Worm (Caenorhabditis elegans) whole organism, young adult: ENCODE data around the gene K09E9.7.

Source experiments
- B0261.1 ChIP-seq: sonication (generic microtip); optimal IDR thresholded peaks from 2 replicates; lab custom pipeline; 2016; ENCODE audit warnings: mild to moderate bottlenecking, missing genetic modification characterization, moderate library complexity, missing compliant biosample characterization
- C06A6.2 ChIP-seq: fragments of 200-800 bp; sonication (Bioruptor generic); conservative IDR thresholded peaks from 2 replicates; pipeline ENCODE4 v1.3.6; 2022; ENCODE audit warnings: missing genetic modification characterization, missing compliant biosample characterization
- D2030.7 ChIP-seq: fragments of 200-800 bp; sonication (Bioruptor generic); IDR thresholded peaks from 2 replicates; pipeline ENCODE4 v1.3.6; 2022; ENCODE audit warnings: missing genetic modification reagents, missing genetic modification characterization, missing compliant biosample characterization
- F22D6.2 ChIP-seq: sonication (generic microtip); optimal IDR thresholded peaks from 2 replicates; lab custom pipeline; 2016; ENCODE audit warnings: mild to moderate bottlenecking, missing genetic modification characterization, missing compliant biosample characterization
- K11D2.4 ChIP-seq: fragments of 200-800 bp; sonication (Bioruptor generic); IDR thresholded peaks from 2 replicates; pipeline ENCODE4 v1.3.6; 2022; ENCODE audit warnings: missing genetic modification reagents, missing genetic modification characterization, missing compliant biosample characterization
- K12H6.12 ChIP-seq: fragments of 200-800 bp; sonication (Bioruptor generic); optimal IDR thresholded peaks from 2 replicates; lab custom pipeline; 2018; ENCODE audit warnings: mild to moderate bottlenecking, missing genetic modification characterization, missing compliant biosample characterization
- Y56A3A.18 ChIP-seq: fragments of 200-800 bp; sonication (Bioruptor generic); IDR thresholded peaks from 2 replicates; pipeline ENCODE4 v1.3.6; 2022; ENCODE audit warnings: missing genetic modification reagents, missing genetic modification characterization, missing compliant biosample characterization
- atf-7 ChIP-seq: sonication (generic microtip); optimal IDR thresholded peaks from 2 replicates; lab custom pipeline; 2017; ENCODE audit warnings: mild to moderate bottlenecking, missing genetic modification characterization, missing compliant biosample characterization
- athp-1 ChIP-seq: sonication (generic microtip); optimal IDR thresholded peaks from 2 replicates; lab custom pipeline; 2017; ENCODE audit warnings: mild to moderate bottlenecking, missing genetic modification characterization, missing compliant biosample characterization
- attf-3 ChIP-seq: fragments of 200-800 bp; sonication (Bioruptor generic); conservative IDR thresholded peaks from 2 replicates; pipeline ENCODE4 v1.3.6; 2022; ENCODE audit warnings: missing genetic modification reagents, missing genetic modification characterization, missing compliant biosample characterization
- attf-5 ChIP-seq: fragments of 200-800 bp; sonication (Bioruptor generic); optimal IDR thresholded peaks from 2 replicates; lab custom pipeline; 2018; ENCODE audit warnings: mild to moderate bottlenecking, missing genetic modification characterization, missing compliant biosample characterization
- cebp-1 ChIP-seq, 2 experiments: fragments of 200-800 bp in 1 of 2; sonication (Bioruptor generic) in 1 of 2; sonication (generic microtip) in 1 of 2; IDR thresholded peaks in 1 of 2; optimal IDR thresholded peaks in 1 of 2; 2 replicates each; pipeline versions ENCODE4 v1.3.6 to Lab custom; 2017 to 2022; ENCODE audit warnings: missing compliant biosample characterization in 2 of 2, missing genetic modification characterization in 2 of 2, mild to moderate bottlenecking in 1 of 2, missing genetic modification reagents in 1 of 2, moderate library complexity in 1 of 2
- ceh-27 ChIP-seq: fragments of 200-800 bp; sonication (Bioruptor generic); optimal IDR thresholded peaks from 2 replicates; lab custom pipeline; 2018; ENCODE audit warnings: mild to moderate bottlenecking, missing genetic modification characterization, moderate library complexity, missing compliant biosample characterization
- ceh-79 ChIP-seq: sonication (generic microtip); optimal IDR thresholded peaks from 2 replicates; lab custom pipeline; 2017; ENCODE audit warnings: mild to moderate bottlenecking, missing genetic modification characterization, missing compliant biosample characterization
- chd-7 ChIP-seq: sonication (generic microtip); optimal IDR thresholded peaks from 2 replicates; lab custom pipeline; 2016; ENCODE audit warnings: mild to moderate bottlenecking, missing genetic modification characterization, moderate library complexity, missing compliant biosample characterization
- dox-1 ChIP-seq: fragments of 200-800 bp; sonication (Bioruptor generic); IDR thresholded peaks from 2 replicates; pipeline ENCODE4 v1.3.6; 2022; ENCODE audit warnings: missing genetic modification reagents, missing genetic modification characterization, missing compliant biosample characterization
- ekl-4 ChIP-seq: fragments of 200-800 bp; sonication (Bioruptor generic); IDR thresholded peaks from 2 replicates; pipeline ENCODE4 v1.3.6; 2022; ENCODE audit warnings: missing genetic modification reagents, missing genetic modification characterization, missing compliant biosample characterization
- fkh-3 ChIP-seq: sonication (generic microtip); optimal IDR thresholded peaks from 2 replicates; lab custom pipeline; 2016; ENCODE audit warnings: mild to moderate bottlenecking, missing genetic modification characterization, missing compliant biosample characterization
- gei-17 ChIP-seq: fragments of 200-800 bp; sonication (Bioruptor generic); optimal IDR thresholded peaks from 2 replicates; lab custom pipeline; 2018; ENCODE audit warnings: mild to moderate bottlenecking, missing genetic modification characterization, missing compliant biosample characterization
- hmg-1.2 ChIP-seq: fragments of 200-800 bp; sonication (Bioruptor generic); IDR thresholded peaks from 2 replicates; pipeline ENCODE4 v1.3.6; 2022; ENCODE audit warnings: missing genetic modification reagents, missing genetic modification characterization, missing compliant biosample characterization
- hmg-20 ChIP-seq: fragments of 200-800 bp; sonication (Bioruptor generic); IDR thresholded peaks from 2 replicates; pipeline ENCODE4 v1.3.6; 2022; ENCODE audit warnings: missing genetic modification reagents, missing genetic modification characterization, missing compliant biosample characterization
- hrde-1 ChIP-seq: sonication (generic microtip); optimal IDR thresholded peaks from 2 replicates; lab custom pipeline; 2016; ENCODE audit warnings: missing genetic modification characterization, mild to moderate bottlenecking, missing compliant biosample characterization, moderate library complexity, missing genotype, missing genetic modification reagents, borderline replicate concordance
- hsf-1 ChIP-seq: fragments of 200-800 bp; sonication (Bioruptor generic); IDR thresholded peaks from 2 replicates; pipeline ENCODE4 v1.3.6; 2022; ENCODE audit warnings: missing genetic modification reagents, missing genetic modification characterization, missing compliant biosample characterization
- let-526 ChIP-seq: fragments of 200-800 bp; sonication (Bioruptor generic); IDR thresholded peaks from 2 replicates; pipeline ENCODE4 v1.3.6; 2022; ENCODE audit warnings: missing genetic modification reagents, missing genetic modification characterization, missing compliant biosample characterization
- let-607 ChIP-seq, 2 experiments: fragments of 200-800 bp in 1 of 2; sonication (Bioruptor generic) in 1 of 2; sonication (generic microtip) in 1 of 2; optimal IDR thresholded peaks; 2 replicates each; lab custom pipeline; 2016 to 2018; ENCODE audit warnings: mild to moderate bottlenecking in 2 of 2, missing compliant biosample characterization in 2 of 2, missing genetic modification characterization in 2 of 2, moderate library complexity in 2 of 2, missing genotype in 1 of 2
- lin-40 ChIP-seq: sonication (generic microtip); optimal IDR thresholded peaks from 2 replicates; lab custom pipeline; 2016; ENCODE audit warnings: missing genetic modification characterization, mild to moderate bottlenecking, missing compliant biosample characterization, missing genotype, missing genetic modification reagents
- madf-3 ChIP-seq: fragments of 200-800 bp; sonication (Bioruptor generic); IDR thresholded peaks from 2 replicates; pipeline ENCODE4 v1.3.6; 2022; ENCODE audit warnings: missing genetic modification reagents, missing genetic modification characterization, missing compliant biosample characterization
- madf-6 ChIP-seq: fragments of 200-800 bp; sonication (Bioruptor generic); IDR thresholded peaks from 2 replicates; pipeline ENCODE4 v1.3.6; 2022; ENCODE audit warnings: missing genetic modification reagents, missing genetic modification characterization, missing compliant biosample characterization
- madf-8 ChIP-seq: fragments of 200-800 bp; sonication (Bioruptor generic); conservative IDR thresholded peaks from 2 replicates; pipeline ENCODE4 v1.3.6; 2022; ENCODE audit warnings: missing genetic modification reagents, missing genetic modification characterization, missing compliant biosample characterization
- mcd-1 ChIP-seq: fragments of 200-800 bp; sonication (Bioruptor generic); IDR thresholded peaks from 2 replicates; pipeline ENCODE4 v1.3.6; 2022; ENCODE audit warnings: missing genetic modification reagents, missing genetic modification characterization, missing compliant biosample characterization
- mxl-1 ChIP-seq: sonication (generic microtip); optimal IDR thresholded peaks from 2 replicates; lab custom pipeline; 2016; ENCODE audit warnings: missing genetic modification characterization, missing compliant biosample characterization
- nfyb-1 ChIP-seq: fragments of 200-800 bp; sonication (Bioruptor generic); IDR thresholded peaks from 2 replicates; pipeline ENCODE4 v1.3.6; 2022; ENCODE audit warnings: missing genetic modification reagents, missing genetic modification characterization, missing compliant biosample characterization
- pbrm-1 ChIP-seq: fragments of 200-800 bp; sonication (Bioruptor generic); IDR thresholded peaks from 2 replicates; pipeline ENCODE4 v1.3.6; 2022; ENCODE audit warnings: missing genetic modification reagents, missing genetic modification characterization, missing compliant biosample characterization
- pha-4 ChIP-seq: fragments of 150-350 bp; sonication (generic microtip); optimal IDR thresholded peaks from 2 replicates; lab custom pipeline; 2014; ENCODE audit warnings: missing biosample characterization, missing genetic modification reagents, missing genetic modification characterization
- sea-2 ChIP-seq: fragments of 200-800 bp; sonication (Bioruptor generic); IDR thresholded peaks from 2 replicates; pipeline ENCODE4 v1.3.6; 2022; ENCODE audit warnings: missing genetic modification characterization, missing compliant biosample characterization
- snpc-4 ChIP-seq, 5 experiments: fragments of 150-350 bp in 1 of 5; sonication (generic microtip) in 4 of 5; optimal IDR thresholded peaks; 2 replicates each; lab custom pipeline; 2014 to 2018; ENCODE audit warnings: missing genetic modification characterization in 5 of 5, missing biosample characterization in 3 of 5, antibody characterized with exemption in 2 of 5, mild to moderate bottlenecking in 2 of 5, missing compliant biosample characterization in 2 of 5, missing genotype in 2 of 5, moderate library complexity in 2 of 5, missing genetic modification reagents in 1 of 5
- tbp1 ChIP-seq: fragments of 200-800 bp; sonication (Bioruptor generic); optimal IDR thresholded peaks from 2 replicates; lab custom pipeline; 2018; ENCODE audit warnings: mild to moderate bottlenecking, missing genetic modification characterization, missing compliant biosample characterization
- unc-62 ChIP-seq: fragments of 150-350 bp; optimal IDR thresholded peaks from 2 replicates; lab custom pipeline; 2014; ENCODE audit warnings: missing biosample characterization, missing genetic modification reagents, missing genetic modification characterization
- zfh-2 ChIP-seq: fragments of 200-800 bp; sonication (Bioruptor generic); conservative IDR thresholded peaks from 2 replicates; pipeline ENCODE4 v1.3.6; 2022; ENCODE audit warnings: missing genetic modification reagents, missing genetic modification characterization, missing compliant biosample characterization
- ztf-22 ChIP-seq: fragments of 200-800 bp; sonication (Bioruptor generic); optimal IDR thresholded peaks from 2 replicates; lab custom pipeline; 2018; ENCODE audit warnings: mild to moderate bottlenecking, missing genetic modification characterization, moderate library complexity, missing compliant biosample characterization

The K09E9.7 gene

DNA sequence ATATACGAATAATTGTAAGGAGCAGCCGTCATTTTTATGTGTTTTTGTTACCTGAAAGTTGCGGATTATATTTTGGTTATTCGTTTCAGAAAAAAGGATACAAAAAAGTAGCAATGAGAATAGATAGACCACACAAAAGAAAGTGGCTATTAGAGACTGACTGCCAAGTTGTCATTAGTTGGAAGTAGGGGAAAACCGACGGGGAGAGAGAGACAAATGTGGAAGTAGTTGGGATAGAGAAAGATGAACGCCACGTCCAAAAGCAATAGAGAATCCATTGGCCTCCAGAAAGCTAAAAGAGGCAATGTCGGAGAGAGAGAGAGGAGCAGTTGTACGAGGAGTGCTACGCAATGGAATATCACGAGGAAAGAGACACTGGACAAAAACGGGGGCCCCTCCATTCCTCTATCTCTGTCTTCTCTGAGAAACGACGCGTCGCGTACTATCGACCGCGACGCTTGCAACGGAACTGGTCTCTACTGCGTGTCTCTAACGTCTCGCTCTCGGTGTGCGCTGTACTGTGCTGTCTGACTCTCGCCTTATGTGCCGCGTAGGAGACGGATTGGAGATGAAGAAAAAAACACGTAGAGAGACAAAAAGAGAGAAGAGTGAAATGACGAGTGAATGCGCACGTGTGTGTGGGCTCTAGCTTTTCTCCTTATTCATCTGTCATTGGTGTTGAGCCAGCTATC lies 34.0 kb upstream of the K09E9.7 start, which contains the start of gene rab-14 (continued):
- TF ChIP-seq let-607 (tag; optimal IDR thresholded peaks at IDR 0.05; lab: Kevin White, UChicago) (no peak), nfyb-1 (GFP tag; lab: Robert Waterston, UW) (peak; percentile 80), F22D6.2 (tag; lab: Kevin White, UChicago) (no peak), K12H6.12 (tag; lab: Kevin White, UChicago) (peak; percentile 79), let-526 (GFP tag; lab: Robert Waterston, UW) (peak; percentile 49; the same call in 1 of the 2 replicates), pbrm-1 (peak; percentile 33; the same call in 1 of the 2 replicates), madf-6 (GFP tag; lab: Robert Waterston, UW) (0 out of 2 replicates have a peak, but pooled peaks have one; percentile 21), dox-1 (GFP tag; lab: Robert Waterston, UW) (peak; percentile 20; the same call in 1 of the 2 replicates), lin-40 (tag; lab: Kevin White, UChicago) (peak; percentile 16), attf-5 (peak; percentile 60), ztf-22 (no peak), cebp-1 (GFP tag; IDR thresholded peaks at IDR 0.05; lab: Robert Waterston, UW) (peak; percentile 82), cebp-1 (tag; optimal IDR thresholded peaks at IDR 0.05; lab: Kevin White, UChicago) (no peak), hmg-20 (GFP tag; lab: Robert Waterston, UW) (peak; percentile 20; the same call in 1 of the 2 replicates), ekl-4 (GFP tag; lab: Robert Waterston, UW) (peak; percentile 74), C06A6.2 (GFP tag; lab: Robert Waterston, UW) (peak; percentile 41; the same call in 1 of the 2 replicates), tbp1 (GFP tag; lab: Kevin White, UChicago) (peak; percentile 32), hsf-1 (GFP tag; lab: Robert Waterston, UW) (no peak), ceh-27 (GFP tag; lab: Kevin White, UChicago) (peak; percentile 74), attf-3 (GFP tag; lab: Robert Waterston, UW) (0 out of 2 replicates have a peak, but pooled peaks have one; percentile 30), K11D2.4 (GFP tag; lab: Robert Waterston, UW) (peak; percentile 53; the same call in 1 of the 2 replicates), B0261.1 (no peak), mxl-1 (no peak), chd-7 (peak; percentile 45), hrde-1 (tag; lab: Kevin White, UChicago) (no peak), madf-3 (peak; percentile 75; the same call in 1 of the 2 replicates), zfh-2 (GFP tag; lab: Robert Waterston, UW) (peak; percentile 93), madf-8 (GFP tag; lab: Robert Waterston, UW) (no peak), pha-4 (tag; lab: Kevin White, UChicago) (no peak), sea-2 (GFP tag; lab: Robert Waterston, UW) (no peak), atf-7 (tag; lab: Kevin White, UChicago) (peak; percentile 26), Y56A3A.18 (GFP tag; lab: Robert Waterston, UW) (no peak), fkh-3 (tag; lab: Kevin White, UChicago) (no peak), gei-17 (GFP tag; lab: Kevin White, UChicago) (no peak), unc-62 (GFP tag; lab: Kevin White, UChicago) (peak; percentile 12), mcd-1 (peak; percentile 53; the same call in 1 of the 2 replicates), snpc-4 (GFP tag; optimal IDR thresholded peaks at IDR 0.05; lab: Kevin White, UChicago) (no peak), snpc-4 (tag; optimal IDR thresholded peaks at IDR 0.05; lab: Kevin White, UChicago) (peak in 1 of 4 experiments; percentile 4), ceh-79 (tag; lab: Kevin White, UChicago) (no peak), D2030.7 (GFP tag; lab: Robert Waterston, UW) (no peak), hmg-1.2 (GFP tag; lab: Robert Waterston, UW) (peak; percentile 71; the same call in 1 of the 2 replicates), athp-1 (tag; lab: Kevin White, UChicago) (no peak)
- TF ChIP-seq, all 124 proteins: peak for 27
